Fruit fly (Drosophila melanogaster) whole organism, embryonic: Measurements from ENCODE around the gene CG4297.
A peak's percentile ranks its signal among the peaks of the same experiment; 100 is the strongest.

ENCODE experiments used
- CG10209 ChIP-seq: fragments of 200-800 bp; sonication (Bioruptor generic); optimal IDR thresholded peaks from 3 replicates; lab custom pipeline; 2017; ENCODE audit warnings: missing biosample characterization, mild to moderate bottlenecking, missing genetic modification characterization, missing genetic modification reagents
- CG12104 ChIP-seq: fragments of 200-800 bp; sonication (Bioruptor generic); optimal IDR thresholded peaks from 3 replicates; lab custom pipeline; 2016; ENCODE audit warnings: missing biosample characterization, missing genetic modification characterization
- CG12299 ChIP-seq: fragments of 200-800 bp; sonication (Bioruptor generic); optimal IDR thresholded peaks from 2 replicates; lab custom pipeline; 2018; ENCODE audit warnings: missing biosample characterization, mild to moderate bottlenecking, missing genetic modification characterization
- CG13296 ChIP-seq: fragments of 200-800 bp; sonication (Bioruptor generic); optimal IDR thresholded peaks from 3 replicates; lab custom pipeline; 2018; ENCODE audit warnings: missing biosample characterization, mild to moderate bottlenecking, missing genetic modification characterization
- CG14050 ChIP-seq: fragments of 200-800 bp; sonication (Bioruptor generic); IDR thresholded peaks from 3 replicates; pipeline ENCODE4 v1.3.6; 2022; ENCODE audit warnings: missing biosample characterization, missing genetic modification characterization
- CG15696 ChIP-seq: fragments of 200-800 bp; sonication (Bioruptor generic); optimal IDR thresholded peaks from 2 replicates; lab custom pipeline; 2019; ENCODE audit warnings: missing biosample characterization, mild to moderate bottlenecking, missing genetic modification characterization, moderate library complexity
- CG17361 ChIP-seq: fragments of 200-800 bp; sonication (Bioruptor generic); IDR thresholded peaks from 3 replicates; pipeline ENCODE4 v1.3.6; 2022; ENCODE audit warnings: missing biosample characterization, missing genetic modification characterization
- CG17912 ChIP-seq: fragments of 200-800 bp; sonication (Bioruptor generic); optimal IDR thresholded peaks from 2 replicates; lab custom pipeline; 2018; ENCODE audit warnings: missing biosample characterization, mild to moderate bottlenecking, missing genetic modification characterization
- CG18476 ChIP-seq: fragments of 200-800 bp; sonication (Bioruptor generic); optimal IDR thresholded peaks from 2 replicates; lab custom pipeline; 2016; ENCODE audit warnings: missing biosample characterization, mild to moderate bottlenecking, missing genetic modification characterization
- CG3726 ChIP-seq: fragments of 200-800 bp; sonication (Bioruptor generic); IDR thresholded peaks from 3 replicates; pipeline ENCODE4, ENCODE4 v1.3.6; 2022; ENCODE audit warnings: missing biosample characterization, missing genetic modification characterization
- CG4360 ChIP-seq: fragments of 200-800 bp; sonication (Bioruptor generic); IDR thresholded peaks from 2 replicates; pipeline ENCODE4 v1.3.6; 2022; ENCODE audit warnings: missing biosample characterization, missing genetic modification characterization
- CG4730 ChIP-seq: fragments of 200-800 bp; sonication (Bioruptor generic); IDR thresholded peaks from 2 replicates; pipeline ENCODE4 v1.3.6; 2022; ENCODE audit warnings: missing biosample characterization, missing genetic modification characterization
- CG5245 ChIP-seq: fragments of 200-800 bp; sonication (Bioruptor generic); optimal IDR thresholded peaks from 3 replicates; lab custom pipeline; 2016; ENCODE audit warnings: missing biosample characterization, missing genetic modification characterization
- CG6654 ChIP-seq: fragments of 200-800 bp; sonication (Bioruptor generic); optimal IDR thresholded peaks from 2 replicates; lab custom pipeline; 2017; ENCODE audit warnings: missing biosample characterization, mild to moderate bottlenecking, missing genetic modification characterization
- CG7357 ChIP-seq: fragments of 200-800 bp; sonication (Bioruptor generic); IDR thresholded peaks from 3 replicates; pipeline ENCODE4 v1.3.6; 2022; ENCODE audit warnings: missing biosample characterization, missing genetic modification characterization
- CG7839 ChIP-seq: fragments of 200-800 bp; sonication (Bioruptor generic); optimal IDR thresholded peaks from 3 replicates; lab custom pipeline; 2018; ENCODE audit warnings: missing biosample characterization, mild to moderate bottlenecking, missing genetic modification characterization, moderate library complexity
- CG9609 ChIP-seq: fragments of 200-800 bp; sonication (Bioruptor generic); optimal IDR thresholded peaks from 3 replicates; lab custom pipeline; 2016; ENCODE audit warnings: missing biosample characterization, missing genetic modification characterization
- CG9817 ChIP-seq: fragments of 200-800 bp; sonication (Bioruptor generic); optimal IDR thresholded peaks from 2 replicates; lab custom pipeline; 2018; ENCODE audit warnings: missing biosample characterization, mild to moderate bottlenecking, missing genetic modification characterization, moderate library complexity
- CHES-1-like ChIP-seq: fragments of 200-800 bp; sonication (Bioruptor generic); optimal IDR thresholded peaks from 2 replicates; lab custom pipeline; 2016; ENCODE audit warnings: missing biosample characterization, missing genetic modification characterization
- D19A ChIP-seq: fragments of 200-800 bp; optimal IDR thresholded peaks from 3 replicates; lab custom pipeline; 2019; ENCODE audit warnings: missing biosample characterization, mild to moderate bottlenecking, missing genetic modification characterization, moderate library complexity
- ERR ChIP-seq: fragments of 200-800 bp; sonication (Bioruptor generic); optimal IDR thresholded peaks from 2 replicates; lab custom pipeline; 2016; ENCODE audit warnings: missing biosample characterization, missing genetic modification characterization
- Fer3 ChIP-seq: fragments of 200-800 bp; sonication (Bioruptor generic); optimal IDR thresholded peaks from 2 replicates; lab custom pipeline; 2018; ENCODE audit warnings: missing biosample characterization, mild to moderate bottlenecking, missing genetic modification characterization, moderate library complexity
- Opbp ChIP-seq: fragments of 200-800 bp; sonication (Bioruptor generic); IDR thresholded peaks from 3 replicates; pipeline ENCODE4 v1.3.6; 2022; ENCODE audit warnings: missing biosample characterization, missing genetic modification characterization; ENCODE audit not compliant: partially characterized antibody
- Six4 ChIP-seq: fragments of 200-800 bp; sonication (Bioruptor generic); optimal IDR thresholded peaks from 2 replicates; lab custom pipeline; 2016; ENCODE audit warnings: missing biosample characterization, missing genetic modification characterization
- Sry-β ChIP-seq: fragments of 200-800 bp; sonication (Bioruptor generic); optimal IDR thresholded peaks from 2 replicates; lab custom pipeline; 2018; ENCODE audit warnings: missing biosample characterization, mild to moderate bottlenecking, missing genetic modification characterization, moderate library complexity
- YL-1 ChIP-seq: fragments of 200-800 bp; sonication (Bioruptor generic); optimal IDR thresholded peaks from 3 replicates; lab custom pipeline; 2017; ENCODE audit warnings: missing biosample characterization, mild to moderate bottlenecking, missing genetic modification characterization
- bcd ChIP-seq: fragments of 200-800 bp; sonication (Bioruptor generic); optimal IDR thresholded peaks from 2 replicates; lab custom pipeline; 2017; ENCODE audit warnings: missing biosample characterization, mild to moderate bottlenecking, missing genetic modification characterization
- caup ChIP-seq: fragments of 200-800 bp; sonication (Bioruptor generic); optimal IDR thresholded peaks from 3 replicates; lab custom pipeline; 2017; ENCODE audit warnings: missing biosample characterization, mild to moderate bottlenecking, missing genetic modification characterization, moderate library complexity; ENCODE audit not compliant: severe bottlenecking
- crol ChIP-seq: fragments of 200-800 bp; sonication (Bioruptor generic); IDR thresholded peaks from 2 replicates; pipeline ENCODE4 v1.3.6; 2022; ENCODE audit warnings: missing biosample characterization, missing genetic modification characterization
- cwo ChIP-seq: fragments of 200-800 bp; sonication (Bioruptor generic); optimal IDR thresholded peaks from 3 replicates; lab custom pipeline; 2017; ENCODE audit warnings: missing biosample characterization, missing genetic modification characterization, mild to moderate bottlenecking, moderate library complexity, missing genetic modification reagents
- dpn ChIP-seq, 2 experiments: fragments of 200-800 bp; sonication (Bioruptor generic); optimal IDR thresholded peaks; 3 replicates each; lab custom pipeline; 2016; ENCODE audit warnings: missing biosample characterization in 2 of 2, missing genetic modification characterization in 2 of 2
- en ChIP-seq: fragments of 200-800 bp; sonication (Bioruptor generic); optimal IDR thresholded peaks from 2 replicates; lab custom pipeline; 2016; ENCODE audit warnings: missing biosample characterization, missing genetic modification characterization
- eve ChIP-seq, 2 experiments: fragments of >200 bp; optimal IDR thresholded peaks; 2 replicates each; lab custom pipeline; 2017; ENCODE audit warnings: missing biosample characterization in 2 of 2, missing genetic modification characterization in 2 of 2
- ftz-f1 ChIP-seq: fragments of 200-800 bp; sonication (Bioruptor generic); optimal IDR thresholded peaks from 2 replicates; lab custom pipeline; 2016; ENCODE audit warnings: missing biosample characterization, missing genetic modification characterization
- gcm ChIP-seq: fragments of 200-800 bp; sonication (Bioruptor generic); optimal IDR thresholded peaks from 2 replicates; lab custom pipeline; 2019; ENCODE audit warnings: missing biosample characterization, mild to moderate bottlenecking, missing genetic modification characterization, moderate library complexity
- gt ChIP-seq: fragments of 200-800 bp; sonication (Bioruptor generic); IDR thresholded peaks from 2 replicates; pipeline ENCODE4 v1.3.6; 2022; ENCODE audit warnings: missing biosample characterization, missing genetic modification characterization
- hb ChIP-seq: fragments of 200-800 bp; sonication (Bioruptor generic); IDR thresholded peaks from 3 replicates; pipeline ENCODE4 v1.3.6; 2022; ENCODE audit warnings: missing biosample characterization, missing genetic modification characterization; ENCODE audit not compliant: partially characterized antibody
- inv ChIP-seq: fragments of 200-800 bp; sonication (Bioruptor generic); IDR thresholded peaks from 2 replicates; pipeline ENCODE4 v1.3.6; 2022; ENCODE audit warnings: missing biosample characterization, missing genetic modification characterization; ENCODE audit not compliant: partially characterized antibody
- jigr1 ChIP-seq: fragments of 200-800 bp; sonication (Bioruptor generic); IDR thresholded peaks from 3 replicates; pipeline ENCODE4 v1.3.6; 2022; ENCODE audit warnings: missing biosample characterization, missing genetic modification characterization
- jing ChIP-seq: fragments of 200-800 bp; sonication (Bioruptor generic); optimal IDR thresholded peaks from 2 replicates; lab custom pipeline; 2018; ENCODE audit warnings: missing biosample characterization, mild to moderate bottlenecking, missing genetic modification characterization
- kah ChIP-seq: fragments of 200-800 bp; sonication (Bioruptor generic); optimal IDR thresholded peaks from 2 replicates; lab custom pipeline; 2018; ENCODE audit warnings: missing biosample characterization, mild to moderate bottlenecking, missing genetic modification characterization
- peb ChIP-seq: fragments of 200-800 bp; sonication (Bioruptor generic); IDR thresholded peaks from 2 replicates; pipeline ENCODE4 v1.3.6; 2022; ENCODE audit warnings: missing biosample characterization, missing genetic modification characterization
- pfk ChIP-seq: fragments of 200-800 bp; sonication (Bioruptor generic); optimal IDR thresholded peaks from 2 replicates; lab custom pipeline; 2018; ENCODE audit warnings: missing biosample characterization, mild to moderate bottlenecking, missing genetic modification characterization, moderate library complexity
- pita ChIP-seq: fragments of 200-800 bp; sonication (Bioruptor generic); optimal IDR thresholded peaks from 2 replicates; lab custom pipeline; 2017; ENCODE audit warnings: missing biosample characterization, mild to moderate bottlenecking, missing genetic modification characterization
- sc ChIP-seq, 3 experiments: fragments of >200 bp in 2 of 3; fragments of 200-800 bp in 1 of 3; sonication (Bioruptor generic) in 1 of 3; optimal IDR thresholded peaks; 2 replicates in 2 of 3; 3 replicates in 1 of 3; lab custom pipeline; 2017; ENCODE audit warnings: mild to moderate bottlenecking in 1 of 3, missing biosample characterization in 1 of 3, missing genetic modification characterization in 1 of 3, missing genetic modification reagents in 1 of 3
- sr ChIP-seq: fragments of 200-800 bp; sonication (Bioruptor generic); IDR thresholded peaks from 3 replicates; pipeline ENCODE4 v1.3.6; 2022; ENCODE audit warnings: missing biosample characterization, missing genetic modification characterization
- stc ChIP-seq: fragments of 200-800 bp; sonication (Bioruptor generic); IDR thresholded peaks from 2 replicates; pipeline ENCODE4 v1.3.6; 2022; ENCODE audit warnings: missing biosample characterization, missing genetic modification characterization
- tio ChIP-seq: fragments of 200-800 bp; sonication (Bioruptor generic); optimal IDR thresholded peaks from 2 replicates; lab custom pipeline; 2017; ENCODE audit warnings: missing biosample characterization, missing genetic modification characterization, inconsistent platforms
- tx ChIP-seq: fragments of 200-800 bp; sonication (Bioruptor generic); optimal IDR thresholded peaks from 2 replicates; lab custom pipeline; 2016; ENCODE audit warnings: missing biosample characterization, missing genetic modification characterization

Gene CG4297

dm6 chr2L:520331-521000, 48.5 kb upstream of the CG4297 start (continued):
- peak; percentile 93 for TF ChIP-seq gcm (GFP tag; lab: Kevin White, UChicago)
- peak; percentile 87 for TF ChIP-seq CG10209 (GFP tag; lab: Kevin White, UChicago)
- no peak for TF ChIP-seq ftz-f1 (GFP tag; lab: Kevin White, UChicago)
- peak; percentile 84 for TF ChIP-seq CG12104 (GFP tag; lab: Kevin White, UChicago)
- no peak for TF ChIP-seq Opbp (GFP tag; lab: Robert Waterston, UW)
- peak; percentile 88 for TF ChIP-seq en (GFP tag; lab: Kevin White, UChicago)
- peak; percentile 80 for TF ChIP-seq CG14050 (GFP tag; lab: Robert Waterston, UW)
- TF ChIP-seq dpn (GFP tag; optimal IDR thresholded peaks at IDR 0.05; lab: Kevin White, UChicago), result peak; percentile 85
- peak; percentile 74 for TF ChIP-seq CG12299 (tag; lab: Kevin White, UChicago)
- peak; percentile 78 for TF ChIP-seq CG17361 (GFP tag; lab: Robert Waterston, UW)
- peak; percentile 78 for TF ChIP-seq CG3726 (GFP tag; lab: Robert Waterston, UW)
- no peak for TF ChIP-seq gt
- no peak for TF ChIP-seq inv
- no peak for TF ChIP-seq hb (GFP tag; lab: Robert Waterston, UW)
- TF ChIP-seq CG5245 (GFP tag; lab: Kevin White, UChicago), result peak; percentile 81
- peak; percentile 58 for TF ChIP-seq CG9817 (tag; lab: Kevin White, UChicago)
- TF ChIP-seq peb (GFP tag; lab: Robert Waterston, UW), result peak; percentile 68
- peak; percentile 51 for TF ChIP-seq CG13296 (GFP tag; lab: Kevin White, UChicago)
- peak; percentile 8 for TF ChIP-seq YL-1 (GFP tag; lab: Kevin White, UChicago)
- no peak for TF ChIP-seq Sry-β
- TF ChIP-seq tx (GFP tag; lab: Kevin White, UChicago), result peak; percentile 73
- peak; percentile 80 for TF ChIP-seq tio
- peak; percentile 39 for TF ChIP-seq cwo (GFP tag; lab: Kevin White, UChicago)
- peak in 1 of 2 experiments; percentile 95 for TF ChIP-seq eve (GFP tag; optimal IDR thresholded peaks at IDR 0.05; lab: Kevin White, UChicago)
- TF ChIP-seq CG17912 (GFP tag; lab: Kevin White, UChicago), result peak; percentile 54
- peak; percentile 89 for TF ChIP-seq jing (GFP tag; lab: Kevin White, UChicago)
- TF ChIP-seq crol, result peak; percentile 5; the same call in 1 of the 2 replicates
- TF ChIP-seq CG7839 (tag; lab: Kevin White, UChicago), result peak; percentile 92
- peak; percentile 87 for TF ChIP-seq CG18476 (GFP tag; lab: Kevin White, UChicago)
- no peak for TF ChIP-seq CG4360
- TF ChIP-seq ERR (GFP tag; lab: Kevin White, UChicago), result peak; percentile 43
- TF ChIP-seq stc (GFP tag; lab: Robert Waterston, UW), result peak; percentile 90
- TF ChIP-seq sc (optimal IDR thresholded peaks at IDR 0.05; lab: Kevin White, UChicago), result no peak
- TF ChIP-seq sc (GFP tag; optimal IDR thresholded peaks at IDR 0.05; lab: Kevin White, UChicago), result peak; percentile 63
- TF ChIP-seq CG6654 (GFP tag; lab: Kevin White, UChicago), result no peak
- no peak for TF ChIP-seq pita (GFP tag; lab: Kevin White, UChicago)
- TF ChIP-seq sr (GFP tag; lab: Robert Waterston, UW), result peak; percentile 53; the same call in 1 of the 3 replicates
- TF ChIP-seq CG9609 (GFP tag; lab: Kevin White, UChicago), result peak; percentile 63
- TF ChIP-seq Six4, result peak; percentile 87
- TF ChIP-seq CHES-1-like (GFP tag; lab: Kevin White, UChicago), result peak; percentile 67
- TF ChIP-seq CG4730 (GFP tag; lab: Robert Waterston, UW), result peak; percentile 77
- TF ChIP-seq CG7357 (GFP tag; lab: Robert Waterston, UW), result peak; percentile 56; the same call in 1 of the 3 replicates
- peak; percentile 91 for TF ChIP-seq D19A (tag; lab: Kevin White, UChicago)
- TF ChIP-seq jigr1 (GFP tag; lab: Robert Waterston, UW), result peak; percentile 75
- TF ChIP-seq bcd (GFP tag; lab: Kevin White, UChicago), result peak; percentile 71
- peak; percentile 68 for TF ChIP-seq caup (GFP tag; lab: Kevin White, UChicago)
- no peak for TF ChIP-seq pfk
- TF ChIP-seq CG15696 (tag; lab: Kevin White, UChicago), result peak; percentile 68
- peak; percentile 67 for TF ChIP-seq kah (GFP tag; lab: Kevin White, UChicago)
- peak; percentile 63 for TF ChIP-seq Fer3
